Fruit fly (Drosophila melanogaster) whole organism, wandering third instar larva: ENCODE results near the gene CG15414.

Source experiments
- Abd-B ChIP-seq: fragments of >200 bp; optimal IDR thresholded peaks from 2 replicates; lab custom pipeline; 2017; ENCODE audit warnings: missing biosample characterization, missing genetic modification characterization
- CG32264 ChIP-seq: fragments of 200-800 bp; sonication (Bioruptor generic); optimal IDR thresholded peaks from 2 replicates; lab custom pipeline; 2016; ENCODE audit warnings: missing biosample characterization, missing genetic modification characterization
- CG9705 ChIP-seq: fragments of 200-800 bp; sonication (Bioruptor generic); optimal IDR thresholded peaks from 2 replicates; lab custom pipeline; 2018; ENCODE audit warnings: missing biosample characterization, mild to moderate bottlenecking, missing genetic modification characterization
- CrebA ChIP-seq: fragments of 200-800 bp; sonication (Bioruptor generic); optimal IDR thresholded peaks from 2 replicates; lab custom pipeline; 2016; ENCODE audit warnings: missing biosample characterization, mild to moderate bottlenecking, missing genetic modification characterization, borderline replicate concordance
- Dfd ChIP-seq: fragments of >200 bp; optimal IDR thresholded peaks from 2 replicates; lab custom pipeline; 2017; ENCODE audit warnings: missing biosample characterization, missing genetic modification characterization
- Dif ChIP-seq: fragments of 200-275, 200-300 bp; sonication (Bioruptor generic); optimal IDR thresholded peaks from 2 replicates; lab custom pipeline; 2018; ENCODE audit warnings: missing biosample characterization, missing genetic modification characterization; ENCODE audit not compliant: partially characterized antibody
- GATAd ChIP-seq: sonication (Bioruptor generic); optimal IDR thresholded peaks from 2 replicates; lab custom pipeline; 2016; ENCODE audit warnings: missing biosample characterization, missing genetic modification characterization
- HLH106 ChIP-seq: fragments of 200-800 bp; optimal IDR thresholded peaks from 3 replicates; lab custom pipeline; 2019; ENCODE audit warnings: missing biosample characterization, mild to moderate bottlenecking, missing genetic modification characterization, moderate library complexity
- Hnf4 ChIP-seq: fragments of 200-800 bp; sonication (Bioruptor generic); optimal IDR thresholded peaks from 2 replicates; lab custom pipeline; 2016; ENCODE audit warnings: missing biosample characterization, mild to moderate bottlenecking, missing genetic modification characterization
- Hr78 ChIP-seq: fragments of >200 bp; optimal IDR thresholded peaks from 2 replicates; lab custom pipeline; 2017; ENCODE audit warnings: missing biosample characterization, missing genetic modification characterization
- Hr83 ChIP-seq: fragments of 200-300 bp; sonication (Bioruptor generic); optimal IDR thresholded peaks from 2 replicates; lab custom pipeline; 2016; ENCODE audit warnings: missing biosample characterization, mild to moderate bottlenecking, missing genetic modification characterization, moderate library complexity; ENCODE audit not compliant: poor library complexity, severe bottlenecking
- Jra ChIP-seq: sonication (Bioruptor generic); optimal IDR thresholded peaks from 2 replicates; lab custom pipeline; 2016; ENCODE audit warnings: missing biosample characterization, missing genetic modification characterization
- Mio ChIP-seq: sonication (Bioruptor generic); optimal IDR thresholded peaks from 2 replicates; lab custom pipeline; 2016; ENCODE audit warnings: missing biosample characterization, missing genetic modification characterization
- Myc ChIP-seq: fragments of >200 bp; optimal IDR thresholded peaks from 2 replicates; lab custom pipeline; 2017
- N ChIP-seq: fragments of >200 bp; optimal IDR thresholded peaks from 2 replicates; lab custom pipeline; 2018; ENCODE audit warnings: missing biosample characterization, missing external identifiers, missing genetic modification characterization
- OdsH ChIP-seq: fragments of 200-800 bp; sonication (Bioruptor generic); optimal IDR thresholded peaks from 2 replicates; lab custom pipeline; 2016; ENCODE audit warnings: missing biosample characterization, mild to moderate bottlenecking, missing genetic modification characterization
- Rel ChIP-seq, 2 experiments: fragments of 200-800 bp; sonication (Bioruptor generic) in 1 of 2; optimal IDR thresholded peaks; 2 replicates in 1 of 2; 3 replicates in 1 of 2; lab custom pipeline; 2016 to 2019; ENCODE audit warnings: mild to moderate bottlenecking in 2 of 2, missing biosample characterization in 2 of 2, missing genetic modification characterization in 2 of 2, moderate library complexity in 1 of 2
- Sp1 ChIP-seq: fragments of 200-800 bp; sonication (Bioruptor generic); optimal IDR thresholded peaks from 3 replicates; lab custom pipeline; 2019; ENCODE audit warnings: missing biosample characterization, mild to moderate bottlenecking, missing genetic modification characterization, moderate library complexity
- Vsx2 ChIP-seq: fragments of 200-300, 225-300 bp; sonication (Bioruptor generic); optimal IDR thresholded peaks from 2 replicates; lab custom pipeline; 2018; ENCODE audit warnings: missing biosample characterization, missing genetic modification characterization; ENCODE audit not compliant: partially characterized antibody
- br ChIP-seq: fragments of 200-800 bp; sonication (Bioruptor generic); optimal IDR thresholded peaks from 2 replicates; lab custom pipeline; 2016; ENCODE audit warnings: missing biosample characterization, missing genetic modification characterization
- brk ChIP-seq: fragments of 200-800 bp; sonication (Bioruptor generic); optimal IDR thresholded peaks from 2 replicates; lab custom pipeline; 2016; ENCODE audit warnings: missing biosample characterization, mild to moderate bottlenecking, missing genetic modification characterization
- dl ChIP-seq, 2 experiments: fragments of 175-275, 200-275 bp in 1 of 2; fragments of 200-275 bp in 1 of 2; sonication (Bioruptor generic); optimal IDR thresholded peaks; lab custom pipeline; 2018; ENCODE audit warnings: mild to moderate bottlenecking in 2 of 2, missing biosample characterization in 2 of 2, missing genetic modification characterization in 2 of 2, moderate library complexity in 2 of 2; ENCODE audit not compliant: partially characterized antibody in 2 of 2, insufficient read depth in 1 of 2
- dmrt93B ChIP-seq: fragments of 200-800 bp; sonication (Bioruptor generic); optimal IDR thresholded peaks from 2 replicates; lab custom pipeline; 2018; ENCODE audit warnings: missing biosample characterization, mild to moderate bottlenecking, missing genetic modification characterization
- dsf ChIP-seq: sonication (Bioruptor generic); optimal IDR thresholded peaks from 2 replicates; lab custom pipeline; 2016; ENCODE audit warnings: missing biosample characterization, missing genetic modification characterization, borderline replicate concordance
- ey ChIP-seq: fragments of 200-800 bp; sonication (Bioruptor generic); optimal IDR thresholded peaks from 2 replicates; lab custom pipeline; 2016; ENCODE audit warnings: missing biosample characterization, missing genetic modification characterization
- foxo ChIP-seq, 2 experiments: fragments of 200-800 bp; sonication (Bioruptor generic); optimal IDR thresholded peaks; 2 replicates in 1 of 2; 3 replicates in 1 of 2; lab custom pipeline; 2016 to 2017; ENCODE audit warnings: missing biosample characterization in 2 of 2, missing genetic modification characterization in 2 of 2
- fru ChIP-seq: fragments of 200-800 bp; sonication (Bioruptor generic); optimal IDR thresholded peaks from 3 replicates; lab custom pipeline; 2016; ENCODE audit warnings: missing biosample characterization, mild to moderate bottlenecking, missing genetic modification characterization
- h ChIP-seq: fragments of 200-800 bp; sonication (Bioruptor generic); optimal IDR thresholded peaks from 3 replicates; lab custom pipeline; 2016; ENCODE audit warnings: missing biosample characterization, mild to moderate bottlenecking, missing genetic modification characterization
- jim ChIP-seq: fragments of 175-275, 200-325 bp; sonication (Bioruptor generic); optimal IDR thresholded peaks from 2 replicates; lab custom pipeline; 2016; ENCODE audit warnings: missing biosample characterization, mild to moderate bottlenecking, missing genetic modification characterization
- lola ChIP-seq: fragments of >200 bp; optimal IDR thresholded peaks from 2 replicates; lab custom pipeline; 2017; ENCODE audit warnings: missing biosample characterization, missing genetic modification characterization
- pan ChIP-seq: fragments of >200 bp; optimal IDR thresholded peaks from 2 replicates; lab custom pipeline; 2017
- psq ChIP-seq: fragments of 200-800 bp; sonication (Bioruptor generic); optimal IDR thresholded peaks from 3 replicates; lab custom pipeline; 2017; ENCODE audit warnings: missing biosample characterization, mild to moderate bottlenecking, missing genetic modification characterization, moderate library complexity
- rgr ChIP-seq: fragments of 200-800 bp; sonication (Bioruptor generic); optimal IDR thresholded peaks from 3 replicates; lab custom pipeline; 2016; ENCODE audit warnings: missing biosample characterization, mild to moderate bottlenecking, missing genetic modification characterization
- sage ChIP-seq: fragments of 200-800 bp; sonication (Bioruptor generic); optimal IDR thresholded peaks from 2 replicates; lab custom pipeline; 2016; ENCODE audit warnings: missing biosample characterization, mild to moderate bottlenecking, missing genetic modification characterization
- sv ChIP-seq: fragments of 200-800 bp; sonication (Bioruptor generic); optimal IDR thresholded peaks from 3 replicates; lab custom pipeline; 2016; ENCODE audit warnings: missing biosample characterization, missing genetic modification characterization
- tai ChIP-seq: sonication (Bioruptor generic); optimal IDR thresholded peaks from 2 replicates; lab custom pipeline; 2016; ENCODE audit warnings: missing biosample characterization, missing genetic modification characterization
- usp ChIP-seq: fragments of >200 bp; optimal IDR thresholded peaks from 2 replicates; lab custom pipeline; 2017; ENCODE audit warnings: missing biosample characterization, missing genetic modification characterization
- woc ChIP-seq: sonication (Bioruptor generic); optimal IDR thresholded peaks from 2 replicates; lab custom pipeline; 2016; ENCODE audit warnings: missing biosample characterization, mild to moderate bottlenecking, missing genetic modification characterization

Gene CG15414

dm6 chr2L:3452286-3452685, 38.6 kb downstream of the CG15414 start, which contains the start of gene CG12795:
Gene CG12795, plus strand, starts transcription at chr2L:3452466.
- TF ChIP-seq Rel (GFP tag; optimal IDR thresholded peaks at IDR 0.05; lab: Kevin White, UChicago) (no peak), Rel (tag; optimal IDR thresholded peaks at IDR 0.05; lab: Kevin White, UChicago) (peak; percentile 30), Hr78 (GFP tag; lab: Kevin White, UChicago) (no peak)

- no peak for TF ChIP-seq Rel (GFP tag; optimal IDR thresholded peaks at IDR 0.05; lab: Kevin White, UChicago)
- peak; percentile 80 for TF ChIP-seq Rel (tag; optimal IDR thresholded peaks at IDR 0.05; lab: Kevin White, UChicago)
- TF ChIP-seq jim (GFP tag; lab: Kevin White, UChicago), result no peak
- TF ChIP-seq sage (GFP tag; lab: Kevin White, UChicago), result peak; percentile 64
- TF ChIP-seq Hnf4 (GFP tag; lab: Kevin White, UChicago), result no peak
These were observed 41.1 kb downstream of the CG15414 start, which contains the start of gene Snx1 for dm6 chr2L:3449555-3450320. Gene Snx1, plus strand, starts transcription at chr2L:3449683.

- TF ChIP-seq usp (GFP tag; lab: Kevin White, UChicago) (no peak), Abd-B (no peak), rgr (GFP tag; lab: Kevin White, UChicago) (no peak), Hr83 (GFP tag; lab: Kevin White, UChicago) (no peak), ey (GFP tag; lab: Kevin White, UChicago) (no peak), psq (GFP tag; lab: Kevin White, UChicago) (no peak), h (no peak), dl (GFP tag; optimal IDR thresholded peaks at IDR 0.05; lab: Kevin White, UChicago; ENCODE audit: insufficient read depth in 1 of 2, partially characterized antibody in 2 of 2) (no peak), CrebA (GFP tag; lab: Kevin White, UChicago) (no peak), Mio (GFP tag; lab: Kevin White, UChicago) (no peak), N (GFP tag; lab: Kevin White, UChicago) (no peak), sv (no peak)
- TF ChIP-seq, all 38 proteins: peak for 0
These were observed 45.2 kb downstream of the CG15414 start, which contains the start of gene CG2772 for dm6 chr2L:3445655-3446054. Gene CG2772, plus strand, starts transcription at chr2L:3445992.

dm6 chr2L:3444789-3445188, 46.1 kb downstream of the CG15414 start:
- TF ChIP-seq jim (GFP tag; lab: Kevin White, UChicago) (no peak), CG32264 (no peak), CrebA (GFP tag; lab: Kevin White, UChicago) (no peak), rgr (GFP tag; lab: Kevin White, UChicago) (peak; percentile 53), Rel (GFP tag; optimal IDR thresholded peaks at IDR 0.05; lab: Kevin White, UChicago) (no peak), Rel (tag; optimal IDR thresholded peaks at IDR 0.05; lab: Kevin White, UChicago) (no peak), Dif (no peak), dl (GFP tag; optimal IDR thresholded peaks at IDR 0.05; lab: Kevin White, UChicago; ENCODE audit: insufficient read depth in 1 of 2, partially characterized antibody in 2 of 2) (no peak), GATAd (no peak), usp (GFP tag; lab: Kevin White, UChicago) (no peak), OdsH (GFP tag; lab: Kevin White, UChicago) (peak; percentile 57), dmrt93B (no peak), Dfd (GFP tag; lab: Kevin White, UChicago) (no peak), sv (peak; percentile 3), br (GFP tag; lab: Kevin White, UChicago) (peak; percentile 59), h (peak; percentile 69), sage (GFP tag; lab: Kevin White, UChicago) (no peak), CG9705 (GFP tag; lab: Kevin White, UChicago) (no peak), woc (GFP tag; lab: Kevin White, UChicago) (no peak), dsf (GFP tag; lab: Kevin White, UChicago) (no peak), lola (GFP tag; lab: Kevin White, UChicago) (no peak), Abd-B (no peak), Myc (no peak), brk (no peak), Hr78 (GFP tag; lab: Kevin White, UChicago) (no peak), pan (lab: Kevin White, UChicago) (no peak), Vsx2 (GFP tag; lab: Kevin White, UChicago) (no peak), psq (GFP tag; lab: Kevin White, UChicago) (peak; percentile 5), Hnf4 (GFP tag; lab: Kevin White, UChicago) (no peak), Mio (GFP tag; lab: Kevin White, UChicago) (no peak), Sp1 (GFP tag; lab: Kevin White, UChicago) (peak; percentile 35), tai (GFP tag; lab: Kevin White, UChicago) (no peak), Jra (no peak), ey (GFP tag; lab: Kevin White, UChicago) (peak; percentile 65), foxo (GFP tag; optimal IDR thresholded peaks at IDR 0.05; lab: Kevin White, UChicago) (peak in 1 of 2 experiments; percentile 68), Hr83 (GFP tag; lab: Kevin White, UChicago) (no peak), HLH106 (tag; lab: Kevin White, UChicago) (peak; percentile 57), fru (peak; percentile 60), N (GFP tag; lab: Kevin White, UChicago) (no peak)
